Worm (Caenorhabditis elegans): ENCODE measurements around the gene mrpl-21.

mrpl-21 gene

ce11 chrIII:4269220-4269935 lies 26.0 kb upstream of the mrpl-21 start, which contains the start of the genes sftb-1 and R10E4.1:
TSS of gene sftb-1 (minus strand) at chrIII:4269270.
TSS of gene R10E4.1 (plus strand) at chrIII:4269743.
- no peak for TF ChIP-seq unc-62 (GFP tag; optimal IDR thresholded peaks at IDR 0.05)

- TF ChIP-seq unc-62 (GFP tag; optimal IDR thresholded peaks at IDR 0.05) = no peak
Observed at ce11 chrIII:4265892-4266291, 22.5 kb upstream of the mrpl-21 start.

- no peak for TF ChIP-seq unc-62 (GFP tag; optimal IDR thresholded peaks at IDR 0.05)
Observed at ce11 chrIII:4263048-4263447, 19.7 kb upstream of the mrpl-21 start, which contains the start of gene T08A11.1. TSS of gene T08A11.1 (minus strand) at chrIII:4263148.

- TF ChIP-seq unc-62 (GFP tag; optimal IDR thresholded peaks at IDR 0.05) = no peak
Observed at ce11 chrIII:4257896-4258295, 14.5 kb upstream of the mrpl-21 start.

- no peak for TF ChIP-seq unc-62 (GFP tag; optimal IDR thresholded peaks at IDR 0.05)
Observed at ce11 chrIII:4247571-4247970, 4.2 kb upstream of the mrpl-21 start, which contains the start of gene Y44F5A.1. TSS of gene Y44F5A.1 (minus strand) at chrIII:4247671.

ce11 chrIII:4244285-4244684 lies 924 bp upstream of the mrpl-21 start, which contains the start of gene zhit-2:
TSS of gene zhit-2 (minus strand) at chrIII:4244385.
- no peak for TF ChIP-seq unc-62 (GFP tag; optimal IDR thresholded peaks at IDR 0.05)

ce11 chrIII:4242225-4242862 lies 1.0 kb downstream of the mrpl-21 start, which contains the start of gene F43C1.7:
TSS of gene F43C1.7 (minus strand) at chrIII:4242575.
- no peak for TF ChIP-seq unc-62 (GFP tag; optimal IDR thresholded peaks at IDR 0.05)

ce11 chrIII:4241181-4241580 lies 2.2 kb downstream of the mrpl-21 start:
- TF ChIP-seq unc-62 (GFP tag; optimal IDR thresholded peaks at IDR 0.05) = no peak

ce11 chrIII:4240126-4240525 lies 3.2 kb downstream of the mrpl-21 start:
- no peak for TF ChIP-seq unc-62 (GFP tag; optimal IDR thresholded peaks at IDR 0.05)

ce11 chrIII:4237660-4238059 lies 5.7 kb downstream of the mrpl-21 start:
- no peak for TF ChIP-seq unc-62 (GFP tag; optimal IDR thresholded peaks at IDR 0.05)

ce11 chrIII:4236178-4236577 lies 7.2 kb downstream of the mrpl-21 start:
- TF ChIP-seq unc-62 (GFP tag; optimal IDR thresholded peaks at IDR 0.05) = no peak

- TF ChIP-seq unc-62 (GFP tag; optimal IDR thresholded peaks at IDR 0.05) = no peak
Observed at ce11 chrIII:4234642-4235295, 8.6 kb downstream of the mrpl-21 start.

ce11 chrIII:4232811-4233269 lies 10.5 kb downstream of the mrpl-21 start, which contains the start of gene nhr-20:
TSS of gene nhr-20 (minus strand) at chrIII:4233219.
- no peak for TF ChIP-seq unc-62 (GFP tag; optimal IDR thresholded peaks at IDR 0.05)

ce11 chrIII:4231372-4231771 lies 12.0 kb downstream of the mrpl-21 start:
- no peak for TF ChIP-seq unc-62 (GFP tag; optimal IDR thresholded peaks at IDR 0.05)

- TF ChIP-seq unc-62 (GFP tag; optimal IDR thresholded peaks at IDR 0.05) = no peak
Observed at ce11 chrIII:4230092-4230491, 13.3 kb downstream of the mrpl-21 start.

ce11 chrIII:4228841-4229240 lies 14.5 kb downstream of the mrpl-21 start, which contains the start of gene F43C1.5:
TSS of gene F43C1.5 (plus strand) at chrIII:4229141.
- no peak for TF ChIP-seq unc-62 (GFP tag; optimal IDR thresholded peaks at IDR 0.05)

Measured in whole organism, dauer.